Fruit fly (Drosophila melanogaster) Kc167 (cell line): ENCODE data around the gene CG42489.

ENCODE experiments used
- Sin3A ChIP-seq: fragments of >200 bp; optimal IDR thresholded peaks from 2 replicates; lab custom pipeline; 2018; ENCODE audit warnings: missing external identifiers
- ttk ChIP-seq: sonication (Bioruptor generic); optimal IDR thresholded peaks from 2 replicates; lab custom pipeline; 2017; ENCODE audit warnings: missing external identifiers

- TF ChIP-seq Sin3A (no peak), ttk (lab: Kevin White, UChicago) (no peak)
These were observed 46.1 kb upstream of the CG42489 start for dm6 chr3R:8700660-8701059.
